Fruit fly (Drosophila melanogaster): ENCODE data around the gene Uch-L5.
A peak's percentile ranks its signal among the peaks of the same experiment; 100 is the strongest.

Uch-L5 gene

DNA sequence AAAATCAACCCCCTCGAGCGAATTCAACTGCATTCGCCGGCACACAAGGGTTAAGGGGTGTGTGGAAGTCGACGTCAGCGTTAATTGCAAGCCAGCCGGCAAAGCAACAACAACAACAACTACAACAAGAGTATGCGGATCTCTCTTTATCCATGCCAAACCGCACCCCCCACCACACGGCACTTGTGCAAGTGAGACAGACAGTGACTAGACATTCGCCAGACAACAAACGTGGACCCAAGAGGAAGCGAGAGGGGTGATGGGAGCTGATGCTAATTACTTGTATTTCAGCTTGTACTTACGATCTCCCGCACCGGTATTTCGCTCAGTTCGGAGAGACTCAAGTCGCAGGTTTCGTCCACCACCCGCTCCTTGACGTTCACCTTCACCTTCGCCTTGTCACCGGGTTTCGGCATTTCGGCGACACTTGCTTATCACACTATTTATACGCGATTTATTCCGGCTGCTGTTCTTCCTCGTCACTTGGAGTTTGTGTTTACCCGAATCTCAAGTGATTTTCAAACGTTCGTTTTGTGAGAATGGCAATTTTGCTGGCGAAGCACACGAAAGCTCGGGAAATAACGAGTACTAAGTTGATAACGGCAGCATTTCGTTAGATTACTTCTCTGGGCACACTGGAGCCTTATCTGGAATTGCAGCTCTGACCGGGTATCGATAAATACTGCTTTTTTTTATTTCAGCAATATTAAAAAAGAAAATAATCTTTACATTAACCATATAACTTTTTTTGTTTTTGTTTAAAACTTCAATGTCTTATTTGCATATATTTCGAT, 32.5 kb upstream of the Uch-L5 start, which contains the start of gene CG3408 (continued):
- TF ChIP-seq Bgb (GFP tag; IDR thresholded peaks at IDR 0.05; ENCODE audit: partially characterized antibody) (no peak; the same call in 1 of the 2 replicates), CG11398 (GFP tag; optimal IDR thresholded peaks at IDR 0.05) (no peak), HLH3B (GFP tag; IDR thresholded peaks at IDR 0.05) (no peak), Sin3A (optimal IDR thresholded peaks at IDR 0.05) (peak; percentile 52), CG13424 (tag; optimal IDR thresholded peaks at IDR 0.05) (no peak), toy (GFP tag; IDR thresholded peaks at IDR 0.05) (no peak), Hmr (GFP tag; optimal IDR thresholded peaks at IDR 0.05) (peak; percentile 48), so (GFP tag; IDR thresholded peaks at IDR 0.05) (0 out of 3 replicates have a peak, but pooled peaks have one; percentile 11), Poxn (GFP tag; IDR thresholded peaks at IDR 0.05) (no peak), CG11093 (GFP tag; IDR thresholded peaks at IDR 0.05) (no peak), D19B (GFP tag; optimal IDR thresholded peaks at IDR 0.05) (peak; percentile 48), CG12104 (GFP tag; optimal IDR thresholded peaks at IDR 0.05) (peak; percentile 7), B-H2 (GFP tag; optimal IDR thresholded peaks at IDR 0.05) (peak; percentile 23), CG4328 (GFP tag; optimal IDR thresholded peaks at IDR 0.05) (no peak), Max (GFP tag; optimal IDR thresholded peaks at IDR 0.05) (peak; percentile 38), CG7556 (GFP tag; optimal IDR thresholded peaks at IDR 0.05) (peak; percentile 6), Dll (GFP tag; IDR thresholded peaks at IDR 0.05; ENCODE audit: partially characterized antibody) (no peak), CG14965 (GFP tag; optimal IDR thresholded peaks at IDR 0.05; ENCODE audit: borderline replicate concordance) (no peak), CG17385 (GFP tag; optimal IDR thresholded peaks at IDR 0.05) (no peak), CG6254 (GFP tag; optimal IDR thresholded peaks at IDR 0.05) (no peak), Ets65A (GFP tag) (no peak), mirr (GFP tag; optimal IDR thresholded peaks at IDR 0.05) (peak; percentile 55), CG34376 (GFP tag; optimal IDR thresholded peaks at IDR 0.05) (peak; percentile 82), CG32532 (GFP tag; IDR thresholded peaks at IDR 0.05) (no peak), pzg (GFP tag; optimal IDR thresholded peaks at IDR 0.05) (peak; percentile 94), Dek (tag; optimal IDR thresholded peaks at IDR 0.05) (no peak), scrt (GFP tag; optimal IDR thresholded peaks at IDR 0.05) (no peak), CG8388 (GFP tag; optimal IDR thresholded peaks at IDR 0.05) (no peak), mld (GFP tag; IDR thresholded peaks at IDR 0.05; ENCODE audit: partially characterized antibody) (no peak), dimm (GFP tag; IDR thresholded peaks at IDR 0.05) (no peak), pnt (GFP tag; optimal IDR thresholded peaks at IDR 0.05) (no peak), MESR4 (GFP tag; optimal IDR thresholded peaks at IDR 0.05) (peak; percentile 35), ATbp (GFP tag; optimal IDR thresholded peaks at IDR 0.05) (no peak), CrebB (tag; optimal IDR thresholded peaks at IDR 0.05) (no peak), Atf6 (GFP tag; IDR thresholded peaks at IDR 0.05) (0 out of 2 replicates have a peak, but pooled peaks have one; percentile 6), caup (GFP tag; optimal IDR thresholded peaks at IDR 0.05; ENCODE audit: severe bottlenecking) (no peak), inv (GFP tag; IDR thresholded peaks at IDR 0.05; ENCODE audit: partially characterized antibody) (no peak), hkb (optimal IDR thresholded peaks at IDR 0.05) (no peak), hkb (GFP tag; IDR thresholded peaks at IDR 0.05) (no peak), tgo (GFP tag; IDR thresholded peaks at IDR 0.05) (0 out of 3 replicates have a peak, but pooled peaks have one; percentile 10), CG10274 (GFP tag; optimal IDR thresholded peaks at IDR 0.05) (no peak), pros (GFP tag; optimal IDR thresholded peaks at IDR 0.05) (peak; percentile 95), fd102C (GFP tag; optimal IDR thresholded peaks at IDR 0.05) (peak; percentile 36), slou (GFP tag; optimal IDR thresholded peaks at IDR 0.05) (no peak), Tbp (GFP tag; optimal IDR thresholded peaks at IDR 0.05) (no peak), CG2678 (tag; optimal IDR thresholded peaks at IDR 0.05) (no peak), insv (GFP tag; optimal IDR thresholded peaks at IDR 0.05) (no peak), onecut (GFP tag; IDR thresholded peaks at IDR 0.05) (no peak), CG8924 (tag; optimal IDR thresholded peaks at IDR 0.05) (peak; percentile 43)
